Worm (Caenorhabditis elegans) whole organism, L1 larva: ENCODE results near the gene tra-4.
"Not testable (repeated sequence)": the region's sequence is repeated elsewhere in the genome, so short reads cannot be mapped to it uniquely, and the experiment has no call there.

Experiments used
- ama-1 ChIP-seq: fragments of 150-350 bp; optimal IDR thresholded peaks from 2 replicates; lab custom pipeline; 2014
- ceh-82 ChIP-seq, 3 experiments: fragments of 150-350 bp in 1 of 3; sonication (generic microtip) in 2 of 3; optimal IDR thresholded peaks; 2 replicates each; lab custom pipeline; 2014 to 2017; ENCODE audit warnings: missing biosample characterization in 3 of 3, missing genetic modification characterization in 3 of 3
- nhr-11 ChIP-seq: fragments of 150-350 bp; optimal IDR thresholded peaks from 2 replicates; lab custom pipeline; 2014; ENCODE audit warnings: missing biosample characterization, missing genetic modification characterization
- nhr-12 ChIP-seq: sonication (generic microtip); optimal IDR thresholded peaks from 2 replicates; lab custom pipeline; 2017; ENCODE audit warnings: missing biosample characterization, missing genetic modification characterization
- pax-3 ChIP-seq: fragments of 200-800 bp; sonication (Bioruptor generic); optimal IDR thresholded peaks from 2 replicates; lab custom pipeline; 2018; ENCODE audit warnings: mild to moderate bottlenecking, missing genetic modification characterization, moderate library complexity, missing compliant biosample characterization
- pqm-1 ChIP-seq: sonication (generic microtip); optimal IDR thresholded peaks from 3 replicates; lab custom pipeline; 2017; ENCODE audit warnings: missing biosample characterization, missing genetic modification characterization
- sox-4 ChIP-seq: sonication (generic microtip); optimal IDR thresholded peaks from 2 replicates; lab custom pipeline; 2016; ENCODE audit warnings: missing genetic modification characterization, missing compliant biosample characterization
- tbx-2 ChIP-seq: sonication (generic microtip); optimal IDR thresholded peaks from 2 replicates; lab custom pipeline; 2016; ENCODE audit warnings: missing genetic modification characterization, missing compliant biosample characterization
- xbp-1 ChIP-seq: sonication (generic microtip); optimal IDR thresholded peaks from 2 replicates; lab custom pipeline; 2016; ENCODE audit warnings: missing genetic modification characterization, missing compliant biosample characterization
- zag-1 ChIP-seq: fragments of 150-350 bp; optimal IDR thresholded peaks from 2 replicates; lab custom pipeline; 2014; ENCODE audit warnings: missing biosample characterization, missing genetic modification characterization

DNA sequence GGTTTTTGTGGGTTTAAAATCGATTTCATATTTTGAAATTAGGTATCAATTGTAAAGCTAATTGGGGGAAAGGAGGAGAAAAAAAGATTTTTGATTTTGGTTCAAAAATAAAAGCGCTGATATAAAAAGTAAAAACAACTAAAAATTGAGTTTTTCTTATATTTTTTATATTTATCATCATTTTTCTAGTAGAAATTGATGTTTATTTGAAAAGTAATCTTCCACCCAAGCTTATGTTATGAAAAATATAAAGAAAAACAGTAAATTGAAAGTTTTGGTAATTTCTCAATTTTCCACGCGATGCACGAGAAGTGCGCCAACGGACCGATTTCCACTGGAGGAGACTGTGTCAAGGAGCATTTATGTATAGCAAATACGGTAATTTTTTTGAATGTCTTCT is 36.9 kb upstream of the tra-4 start, which contains the start of gene B0410.1:
- not testable (repeated sequence) for TF ChIP-seq sox-4 (tag; lab: Kevin White, UChicago); xbp-1; ceh-82 (tag; optimal IDR thresholded peaks at IDR 0.05; lab: Kevin White, UChicago); nhr-11 (tag; lab: Kevin White, UChicago); pqm-1 (tag; lab: Kevin White, UChicago); ama-1; tbx-2; pax-3 (tag; lab: Kevin White, UChicago); zag-1 (tag; lab: Kevin White, UChicago); nhr-12 (tag; lab: Kevin White, UChicago)
